Worm (Caenorhabditis elegans) whole organism, L4 larva: ENCODE results near the gene B0416.3.

Experiments
- fkh-10 ChIP-seq: fragments of 150-350 bp; optimal IDR thresholded peaks from 2 replicates; lab custom pipeline; 2014; ENCODE audit warnings: missing biosample characterization, missing genetic modification reagents, missing genetic modification characterization
- hmg-1.1 ChIP-seq: fragments of 200-800 bp; sonication (Bioruptor generic); IDR thresholded peaks from 2 replicates; pipeline ENCODE4 v1.3.6; 2022; ENCODE audit warnings: missing genetic modification reagents, missing genetic modification characterization, missing compliant biosample characterization
- lin-39 ChIP-seq: fragments of 150-350 bp; optimal IDR thresholded peaks from 2 replicates; lab custom pipeline; 2014; ENCODE audit warnings: missing biosample characterization, missing genetic modification reagents, missing genetic modification characterization
- mdl-1 ChIP-seq, 2 experiments: fragments of 150-350 bp in 1 of 2; sonication (generic microtip) in 1 of 2; optimal IDR thresholded peaks; 2 replicates each; lab custom pipeline; 2014 to 2017; ENCODE audit warnings: missing biosample characterization in 2 of 2, missing genetic modification characterization in 2 of 2
- mxl-3 ChIP-seq: fragments of 200-800 bp; sonication (Bioruptor generic); optimal IDR thresholded peaks from 2 replicates; lab custom pipeline; 2018; ENCODE audit warnings: mild to moderate bottlenecking, missing genetic modification characterization, missing compliant biosample characterization
- unc-130 ChIP-seq: sonication (generic microtip); optimal IDR thresholded peaks from 2 replicates; lab custom pipeline; 2016; ENCODE audit warnings: missing genetic modification reagents, missing genetic modification characterization, missing compliant biosample characterization

DNA sequence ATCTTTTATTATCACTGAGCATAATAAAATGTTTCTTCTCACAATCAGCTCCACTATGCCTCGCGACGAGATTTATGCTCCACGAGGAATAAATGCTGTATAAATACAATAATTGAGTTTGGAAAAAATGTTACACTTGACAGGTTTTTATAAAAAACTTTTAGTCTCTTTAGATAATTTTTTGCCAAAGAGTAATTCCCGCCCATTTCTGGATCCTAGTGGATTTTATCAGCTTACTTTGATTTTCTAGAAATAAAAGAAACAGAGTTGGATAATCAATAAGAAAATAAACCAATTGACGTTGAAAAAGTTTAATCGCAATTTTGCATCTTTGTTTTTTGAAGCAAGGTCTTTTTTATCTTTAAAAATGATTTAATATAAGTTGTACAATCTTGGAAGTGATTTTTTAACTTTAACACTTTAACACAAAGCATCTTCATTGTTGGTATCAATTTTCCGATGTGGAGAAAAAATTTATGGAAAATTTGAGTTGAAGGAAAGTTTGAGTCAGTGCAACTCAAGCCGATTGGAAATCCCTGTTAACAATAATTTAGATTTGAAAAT lies 29.7 kb upstream of the B0416.3 start:
- TF ChIP-seq unc-130 (no peak), mdl-1 (tag; optimal IDR thresholded peaks at IDR 0.05; lab: Kevin White, UChicago) (no peak), mxl-3 (GFP tag; lab: Kevin White, UChicago) (no peak), fkh-10 (GFP tag; lab: Kevin White, UChicago) (no peak), hmg-1.1 (GFP tag; lab: Robert Waterston, UW) (no peak), lin-39 (tag; lab: Kevin White, UChicago) (no peak)
